Worm (Caenorhabditis elegans): ENCODE measurements around the gene dml-1.

The dml-1 gene

DNA sequence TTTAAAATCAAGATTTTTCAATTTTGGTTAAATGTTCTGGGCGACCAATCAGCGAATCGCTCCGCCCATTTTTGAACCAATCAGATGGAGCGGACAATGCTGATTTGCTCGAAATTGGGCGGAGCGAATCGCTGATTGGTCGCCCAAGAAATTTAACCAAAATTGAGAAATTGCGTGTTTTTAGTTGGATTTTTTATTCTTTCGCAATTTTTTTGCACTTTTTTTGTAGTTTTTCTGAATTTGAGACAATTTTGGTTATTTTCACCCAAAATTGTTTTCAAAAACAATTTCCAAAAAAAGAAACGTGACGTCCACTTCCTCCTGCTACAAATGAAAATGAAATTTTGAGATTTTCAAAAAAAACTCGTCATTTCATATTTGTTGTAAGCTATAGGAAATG lies at the start of gene dml-1:
Gene dml-1, plus strand, starts transcription at position 301 of the 400 bp plus-strand sequence.
- TF ChIP-seq R02D3.7 (tag; optimal IDR thresholded peaks at IDR 0.05) (no peak), nfya-1 (tag; optimal IDR thresholded peaks at IDR 0.05; ENCODE audit: insufficient read depth) (peak; percentile 36)

ce11 chrIV:2838308-2838707 lies 48.4 kb upstream of the dml-1 start, which contains the start of gene Y54G2A.7:
Gene Y54G2A.7 (plus strand): TSS chrIV:2838608.
- TF ChIP-seq elt-2 (tag; optimal IDR thresholded peaks at IDR 0.05) (peak; percentile 19), ceh-9 (tag; optimal IDR thresholded peaks at IDR 0.05) (no peak)

DNA sequence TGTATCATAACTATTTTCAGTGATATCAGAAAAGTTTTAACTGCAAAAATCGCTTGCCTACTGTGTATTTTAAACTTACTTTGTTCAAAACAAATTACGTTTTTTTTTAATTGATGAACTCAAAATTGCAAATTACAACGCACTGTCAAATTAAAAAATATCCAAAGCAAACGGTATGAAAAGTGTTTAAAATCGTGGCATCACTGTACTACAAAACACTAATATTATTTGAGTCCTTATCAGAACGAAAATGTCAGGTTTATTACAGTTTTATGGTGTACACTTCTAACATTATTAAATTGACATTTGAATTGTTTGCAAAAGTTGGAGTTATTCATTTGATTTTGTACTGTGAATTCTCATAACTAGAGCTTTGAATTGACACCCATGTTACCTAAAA lies 45.5 kb upstream of the dml-1 start, which contains the start of gene clec-83:
Gene clec-83, minus strand, starts transcription at position 213 of the 400 bp plus-strand sequence.
- TF ChIP-seq elt-2 (tag; optimal IDR thresholded peaks at IDR 0.05): peak; percentile 55
- TF ChIP-seq daf-12 (tag; optimal IDR thresholded peaks at IDR 0.05): no peak
- TF ChIP-seq pqm-1 (tag; optimal IDR thresholded peaks at IDR 0.05): peak; percentile 27
- peak; percentile 28 for TF ChIP-seq pha-4 (tag; optimal IDR thresholded peaks at IDR 0.05)
- TF ChIP-seq ceh-9 (tag; optimal IDR thresholded peaks at IDR 0.05): no peak

- TF ChIP-seq elt-2 (tag; optimal IDR thresholded peaks at IDR 0.05) (peak; percentile 2), jun-1 (tag; optimal IDR thresholded peaks at IDR 0.05) (no peak)
Observed at ce11 chrIV:2842162-2842561, 44.6 kb upstream of the dml-1 start, which contains the start of gene clec-84. Gene clec-84 (plus strand): TSS chrIV:2842462.

ce11 chrIV:2843882-2844281 lies 42.9 kb upstream of the dml-1 start, which contains the start of gene Y54G2A.15:
Gene Y54G2A.15 (minus strand): TSS chrIV:2843982.
- no peak for TF ChIP-seq nhr-76 (tag; optimal IDR thresholded peaks at IDR 0.05)
- no peak for TF ChIP-seq unc-62 (GFP tag; optimal IDR thresholded peaks at IDR 0.05)
- TF ChIP-seq nhr-28 (tag; optimal IDR thresholded peaks at IDR 0.05): no peak
- no peak for TF ChIP-seq daf-12 (tag; optimal IDR thresholded peaks at IDR 0.05)
- TF ChIP-seq R02D3.7 (tag; optimal IDR thresholded peaks at IDR 0.05): no peak
- TF ChIP-seq nhr-237 (tag; optimal IDR thresholded peaks at IDR 0.05): no peak
- no peak for TF ChIP-seq nhr-25 (tag; optimal IDR thresholded peaks at IDR 0.05)

DNA sequence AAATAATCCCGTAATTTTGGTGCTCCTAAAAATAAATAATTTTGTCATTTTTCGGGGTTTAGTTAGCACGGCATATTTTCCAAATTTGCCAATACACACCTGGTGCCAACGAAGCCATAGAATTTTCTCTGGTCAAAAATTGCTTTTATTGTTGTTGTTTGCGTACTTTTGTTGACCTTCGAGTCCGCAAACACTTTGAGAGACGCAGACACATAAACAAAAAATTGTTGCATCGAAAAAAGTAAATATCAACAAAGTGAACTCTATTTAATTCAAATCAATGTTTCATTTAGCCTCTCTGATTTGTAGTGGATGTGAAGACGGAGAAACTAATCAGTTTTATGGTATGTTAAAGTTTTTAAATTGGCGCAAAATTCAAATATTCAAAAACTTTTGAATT lies 40.5 kb upstream of the dml-1 start, which contains the start of gene Y54G2A.40:
Gene Y54G2A.40, plus strand, starts transcription at position 213 of the 400 bp plus-strand sequence.
- TF ChIP-seq elt-2 (tag; optimal IDR thresholded peaks at IDR 0.05) (peak; percentile 9), nhr-23 (tag; optimal IDR thresholded peaks at IDR 0.05) (no peak), pha-4 (tag; optimal IDR thresholded peaks at IDR 0.05) (peak; percentile 98), lin-15B (tag; optimal IDR thresholded peaks at IDR 0.05) (peak; percentile 36), nhr-76 (tag; optimal IDR thresholded peaks at IDR 0.05) (no peak), fkh-2 (tag; optimal IDR thresholded peaks at IDR 0.05) (no peak)

ce11 chrIV:2849269-2849668 lies 37.5 kb upstream of the dml-1 start:
- TF ChIP-seq aly-2 (tag; optimal IDR thresholded peaks at IDR 0.05) (no peak), ZK546.5 (tag; optimal IDR thresholded peaks at IDR 0.05) (no peak), nhr-12 (tag; optimal IDR thresholded peaks at IDR 0.05) (no peak), mml-1 (tag; optimal IDR thresholded peaks at IDR 0.05) (no peak), ztf-11 (tag; optimal IDR thresholded peaks at IDR 0.05) (no peak), egl-27 (tag; optimal IDR thresholded peaks at IDR 0.05) (no peak)

- TF ChIP-seq daf-12 (tag; optimal IDR thresholded peaks at IDR 0.05): no peak
- TF ChIP-seq ceh-28 (tag; optimal IDR thresholded peaks at IDR 0.05): no peak
Observed at ce11 chrIV:2850586-2850985, 36.2 kb upstream of the dml-1 start, which contains the start of gene clec-85. Gene clec-85 (plus strand): TSS chrIV:2850886.

ce11 chrIV:2851625-2852024 lies 35.1 kb upstream of the dml-1 start:
- TF ChIP-seq lsy-12 (tag; optimal IDR thresholded peaks at IDR 0.05) (no peak), egl-5 (tag; optimal IDR thresholded peaks at IDR 0.05) (no peak)
